Worm (Caenorhabditis elegans): ENCODE data around the gene srd-51.

- no peak for TF ChIP-seq nhr-11 (tag; optimal IDR thresholded peaks at IDR 0.05)
- TF ChIP-seq F37D6.2 (tag; optimal IDR thresholded peaks at IDR 0.05), result no peak
These were observed 14.4 kb upstream of the srd-51 start for ce11 chrX:13499098-13499497.

Data from whole organism, L4 larva.